Worm (Caenorhabditis elegans): Measurements from ENCODE around the gene clec-202.

DNA sequence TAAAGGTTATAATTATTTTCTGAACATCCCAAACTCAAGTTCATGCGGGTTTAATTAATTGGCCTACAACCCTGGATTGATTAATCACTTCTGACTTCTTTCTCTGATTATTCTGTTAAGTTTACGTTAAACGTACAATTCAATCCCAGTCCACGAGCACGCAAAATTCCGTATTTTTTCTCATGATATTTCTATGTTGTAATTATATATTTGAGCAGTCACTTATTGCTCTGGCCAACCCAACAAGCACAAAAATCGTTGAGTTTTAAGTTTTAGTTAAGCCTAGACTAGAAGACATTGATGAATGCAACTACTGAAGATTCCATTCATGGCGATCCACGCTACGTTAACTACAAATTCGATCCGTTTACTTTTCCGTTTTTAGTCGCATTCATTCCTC lies 34.7 kb downstream of the clec-202 start, which contains the start of gene sru-15:
- no peak for TF ChIP-seq unc-86 (tag; optimal IDR thresholded peaks at IDR 0.05)
- no peak for TF ChIP-seq rnt-1 (tag; optimal IDR thresholded peaks at IDR 0.05)
- no peak for TF ChIP-seq ama-1 (optimal IDR thresholded peaks at IDR 0.05)
